Worm (Caenorhabditis elegans): ENCODE data around the gene T11F9.21.
"Not testable (repeated sequence)": the region's sequence is repeated elsewhere in the genome, so short reads cannot be mapped to it uniquely, and the experiment has no call there.

Gene T11F9.21

DNA sequence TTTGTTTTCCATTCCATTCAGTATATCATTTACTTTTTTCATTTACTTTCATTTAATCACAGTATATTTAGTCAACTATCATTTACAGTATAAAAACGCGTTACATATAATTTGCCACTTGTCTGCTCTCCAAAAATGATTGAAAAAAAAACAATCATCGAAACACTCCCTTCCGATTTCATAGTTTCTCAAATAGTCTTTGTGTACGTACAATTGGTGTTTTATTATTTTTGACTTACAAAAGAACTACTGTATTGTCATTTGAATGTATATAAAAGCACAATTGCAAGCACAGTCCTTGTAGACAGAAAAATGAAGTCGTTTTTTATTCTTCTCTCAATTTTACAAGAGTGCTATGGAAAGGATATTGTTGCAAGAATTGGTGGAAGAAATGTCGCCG is 18.2 kb upstream of the T11F9.21 start, which contains the start of gene nas-22:
Gene nas-22, plus strand, starts transcription at position 301 of the 400 bp plus-strand sequence.
- TF ChIP-seq ets-4 (tag; optimal IDR thresholded peaks at IDR 0.05) (no peak), eyg-1 (tag; optimal IDR thresholded peaks at IDR 0.05) (no peak), nhr-232 (tag; optimal IDR thresholded peaks at IDR 0.05) (no peak), sdc-2 (tag; optimal IDR thresholded peaks at IDR 0.05) (no peak), ceh-2 (tag; optimal IDR thresholded peaks at IDR 0.05) (no peak), fax-1 (tag; optimal IDR thresholded peaks at IDR 0.05) (no peak), syd-9 (tag; optimal IDR thresholded peaks at IDR 0.05) (no peak), sox-2 (GFP tag; IDR thresholded peaks at IDR 0.05) (no peak), nfya-1 (tag; optimal IDR thresholded peaks at IDR 0.05) (no peak)

DNA sequence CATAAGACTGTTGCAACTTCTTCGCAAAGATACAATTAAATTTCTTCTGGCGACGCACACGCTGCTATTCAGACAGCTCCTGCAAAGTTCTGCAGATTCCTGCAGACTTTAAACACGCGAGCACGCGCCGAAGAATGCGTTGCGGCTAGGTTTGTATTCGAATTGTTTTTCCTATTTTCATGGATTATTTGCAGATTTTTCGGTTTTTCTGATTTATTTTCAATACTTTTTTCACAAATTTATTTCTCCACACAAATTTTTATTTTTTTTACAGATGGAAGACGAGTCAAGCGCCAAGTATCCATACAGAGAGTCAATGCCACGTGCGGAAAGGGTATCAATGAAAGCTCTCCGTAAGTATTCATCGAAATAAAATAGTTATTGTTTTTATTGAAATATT is 16.9 kb upstream of the T11F9.21 start, which contains the start of gene T11F9.7:
Gene T11F9.7, plus strand, starts transcription at position 301 of the 400 bp plus-strand sequence.
- not testable (repeated sequence) for TF ChIP-seq dve-1, pax-1, odd-2 (tag; optimal IDR thresholded peaks at IDR 0.05)

DNA sequence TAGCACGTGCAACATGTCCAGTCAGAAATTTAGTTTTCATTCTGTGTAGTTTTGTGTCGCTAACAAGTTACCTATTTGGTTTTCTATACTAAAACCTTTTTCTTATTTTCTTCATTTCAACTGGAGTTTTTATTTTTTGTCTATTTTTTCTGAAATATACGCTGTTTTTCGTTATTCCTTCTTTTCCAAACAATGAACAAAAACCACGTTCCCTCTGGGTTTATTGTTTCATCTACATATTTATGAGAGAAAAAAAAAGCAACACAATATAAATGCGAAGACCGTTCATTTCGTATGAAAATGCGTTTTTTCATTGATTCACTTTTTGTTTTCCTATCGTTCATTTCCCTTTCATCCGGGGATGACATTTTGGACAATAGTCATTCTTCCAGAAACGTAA is 13.2 kb upstream of the T11F9.21 start, which contains the start of gene T11F9.22:
Gene T11F9.22, plus strand, starts transcription at position 301 of the 400 bp plus-strand sequence.
- TF ChIP-seq sdc-2 (tag; optimal IDR thresholded peaks at IDR 0.05) (no peak), pha-4 (tag; optimal IDR thresholded peaks at IDR 0.05) (no peak), nhr-11 (tag; optimal IDR thresholded peaks at IDR 0.05) (no peak), odd-2 (tag; optimal IDR thresholded peaks at IDR 0.05) (no peak), eyg-1 (tag; optimal IDR thresholded peaks at IDR 0.05) (no peak), ceh-30 (tag; optimal IDR thresholded peaks at IDR 0.05) (no peak), hlh-15 (tag; optimal IDR thresholded peaks at IDR 0.05) (no peak), mec-3 (tag; optimal IDR thresholded peaks at IDR 0.05; ENCODE audit: borderline replicate concordance) (no peak), T23F11.4 (GFP tag; optimal IDR thresholded peaks at IDR 0.05) (no peak), unc-55 (GFP tag; optimal IDR thresholded peaks at IDR 0.05) (no peak), pros-1 (tag; optimal IDR thresholded peaks at IDR 0.05) (no peak), ceh-24 (tag; optimal IDR thresholded peaks at IDR 0.05) (no peak), F13H6.1 (tag; optimal IDR thresholded peaks at IDR 0.05) (no peak), sox-2 (GFP tag; IDR thresholded peaks at IDR 0.05) (no peak), ets-4 (tag; optimal IDR thresholded peaks at IDR 0.05) (no peak)

DNA sequence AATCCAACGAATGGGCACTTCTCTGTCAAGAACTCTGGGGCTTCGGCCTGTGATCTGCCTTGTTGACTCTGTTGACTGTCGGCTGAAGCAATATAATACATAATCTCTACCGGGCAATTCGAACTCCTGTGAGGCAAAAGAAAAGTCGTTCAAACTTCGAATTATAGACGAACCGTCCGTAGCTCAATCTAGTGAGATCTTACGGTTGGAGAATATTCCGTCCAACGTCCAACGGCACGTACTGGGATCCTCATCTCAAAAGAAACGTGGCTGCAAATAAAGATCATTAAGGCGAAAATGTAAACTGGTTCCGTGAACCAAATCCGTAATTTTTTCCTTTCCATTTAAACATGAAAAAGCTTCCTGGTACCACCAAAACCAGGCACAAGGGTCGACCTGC is 11.8 kb upstream of the T11F9.21 start, which contains the start of gene T11F9.14:
Gene T11F9.14, minus strand, starts transcription at position 101 of the 400 bp plus-strand sequence.
- not testable (repeated sequence) for TF ChIP-seq mec-3 (tag; optimal IDR thresholded peaks at IDR 0.05; ENCODE audit: borderline replicate concordance); ceh-18 (tag; optimal IDR thresholded peaks at IDR 0.05); unc-86 (tag; optimal IDR thresholded peaks at IDR 0.05)

DNA sequence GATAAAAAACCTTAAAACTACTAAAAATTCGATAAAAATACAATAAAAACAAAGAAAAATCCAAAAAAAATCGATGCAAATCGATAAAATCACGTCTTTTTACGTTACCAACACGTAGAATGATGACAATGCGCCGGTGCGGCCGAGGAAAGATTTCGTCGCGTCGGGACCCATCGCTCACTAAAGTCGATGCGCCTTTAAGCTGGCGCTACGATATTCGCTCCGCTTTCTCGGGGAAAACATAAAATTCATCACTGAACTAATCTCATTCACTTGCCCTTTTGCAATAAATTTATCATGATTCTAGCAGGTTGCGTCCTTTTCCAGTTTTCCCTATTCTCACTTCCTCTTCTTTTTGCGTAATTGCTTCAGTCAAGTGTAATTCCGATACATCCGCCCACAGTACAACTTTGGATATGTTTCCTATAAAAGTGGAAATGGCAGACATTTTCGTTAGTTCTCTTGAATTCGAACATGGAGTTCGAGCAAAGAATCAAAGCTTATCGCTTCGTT is 8.9 kb upstream of the T11F9.21 start, which contains the start of gene col-157:
Gene col-157, plus strand, starts transcription at position 463 of the 513 bp plus-strand sequence.
- not testable (repeated sequence) for TF ChIP-seq elt-4 (tag; optimal IDR thresholded peaks at IDR 0.05); dmd-4 (tag; optimal IDR thresholded peaks at IDR 0.05; ENCODE audit: borderline replicate concordance); ceh-2 (tag; optimal IDR thresholded peaks at IDR 0.05)

DNA sequence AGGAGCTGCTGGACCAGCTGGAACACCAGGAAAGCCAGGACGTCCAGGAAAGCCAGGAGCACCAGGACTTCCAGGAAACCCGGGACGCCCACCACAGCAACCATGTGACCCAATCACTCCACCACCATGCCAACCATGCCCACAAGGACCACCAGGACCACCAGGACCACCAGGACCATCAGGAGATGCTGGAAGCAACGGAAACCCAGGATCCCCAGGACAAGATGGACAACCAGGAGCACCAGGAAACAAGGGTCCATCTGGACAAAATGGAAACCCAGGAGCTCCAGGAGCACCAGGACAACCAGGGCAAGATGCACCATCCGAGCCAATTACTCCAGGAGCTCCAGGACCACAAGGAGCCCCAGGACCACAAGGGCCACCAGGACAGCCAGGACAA is 8.2 kb upstream of the T11F9.21 start:
- TF ChIP-seq fax-1 (tag; optimal IDR thresholded peaks at IDR 0.05) (no peak), elt-2 (tag; optimal IDR thresholded peaks at IDR 0.05) (no peak), ceh-19 (GFP tag; optimal IDR thresholded peaks at IDR 0.05) (no peak), nhr-232 (tag; optimal IDR thresholded peaks at IDR 0.05) (no peak), zip-5 (tag; optimal IDR thresholded peaks at IDR 0.05) (no peak), odd-2 (tag; optimal IDR thresholded peaks at IDR 0.05) (no peak), rnt-1 (tag; optimal IDR thresholded peaks at IDR 0.05) (no peak), ceh-22 (tag; optimal IDR thresholded peaks at IDR 0.05) (no peak), ceh-18 (tag; optimal IDR thresholded peaks at IDR 0.05) (no peak), dmd-4 (tag; optimal IDR thresholded peaks at IDR 0.05; ENCODE audit: borderline replicate concordance) (no peak), pha-4 (tag; optimal IDR thresholded peaks at IDR 0.05) (no peak), fkh-10 (GFP tag; optimal IDR thresholded peaks at IDR 0.05) (no peak), lim-6 (tag; optimal IDR thresholded peaks at IDR 0.05) (no peak), pag-3 (tag; optimal IDR thresholded peaks at IDR 0.05; ENCODE audit: borderline replicate concordance) (no peak), ceh-6 (GFP tag; optimal IDR thresholded peaks at IDR 0.05) (no peak), unc-42 (tag; optimal IDR thresholded peaks at IDR 0.05) (no peak), sdc-2 (tag; optimal IDR thresholded peaks at IDR 0.05) (no peak), ceh-14 (tag; optimal IDR thresholded peaks at IDR 0.05) (no peak)
